Fruit fly (Drosophila melanogaster) whole organism, embryonic: ENCODE data around the gene Tengl3.

Experiments
- CG10565 ChIP-seq: fragments of 200-800 bp; sonication (Bioruptor generic); optimal IDR thresholded peaks from 3 replicates; lab custom pipeline; 2016; ENCODE audit warnings: missing biosample characterization, mild to moderate bottlenecking, missing genetic modification characterization
- CG11085 ChIP-seq: fragments of 200-800 bp; sonication (Bioruptor generic); IDR thresholded peaks from 2 replicates; pipeline ENCODE4 v1.3.6; 2022; ENCODE audit warnings: missing biosample characterization, missing genetic modification characterization
- CG12155 ChIP-seq: fragments of 200-800 bp; sonication (Bioruptor generic); optimal IDR thresholded peaks from 3 replicates; lab custom pipeline; 2016; ENCODE audit warnings: missing biosample characterization, missing genetic modification characterization
- CG16863 ChIP-seq: fragments of 200-800 bp; sonication (Bioruptor generic); optimal IDR thresholded peaks from 3 replicates; lab custom pipeline; 2016; ENCODE audit warnings: missing biosample characterization, missing genetic modification characterization
- CG17829 ChIP-seq: fragments of 200-800 bp; optimal IDR thresholded peaks from 2 replicates; lab custom pipeline; 2019; ENCODE audit warnings: missing biosample characterization, mild to moderate bottlenecking, missing genetic modification characterization, moderate library complexity
- CG1832 ChIP-seq: fragments of 200-800 bp; sonication (Bioruptor generic); optimal IDR thresholded peaks from 2 replicates; lab custom pipeline; 2017; ENCODE audit warnings: missing biosample characterization, mild to moderate bottlenecking, missing genetic modification characterization, inconsistent platforms
- CG30020 ChIP-seq: fragments of 200-800 bp; optimal IDR thresholded peaks from 2 replicates; lab custom pipeline; 2019; ENCODE audit warnings: missing biosample characterization, mild to moderate bottlenecking, missing genetic modification characterization, moderate library complexity
- CG31441 ChIP-seq: fragments of 200-800 bp; sonication (Bioruptor generic); IDR thresholded peaks from 2 replicates; pipeline ENCODE4 v1.3.6; 2022; ENCODE audit warnings: missing biosample characterization, missing genetic modification characterization
- CG4617 ChIP-seq: fragments of 200-800 bp; sonication (Bioruptor generic); optimal IDR thresholded peaks from 3 replicates; lab custom pipeline; 2016; ENCODE audit warnings: missing biosample characterization, missing genetic modification characterization, borderline replicate concordance
- CG9215 ChIP-seq: fragments of 200-800 bp; sonication (Bioruptor generic); IDR thresholded peaks from 2 replicates; pipeline ENCODE4 v1.3.6; 2022; ENCODE audit warnings: missing biosample characterization, missing genetic modification characterization
- CG9876 ChIP-seq: fragments of 200-800 bp; sonication (Bioruptor generic); optimal IDR thresholded peaks from 2 replicates; lab custom pipeline; 2016; ENCODE audit warnings: missing biosample characterization, missing genetic modification characterization
- TFAM ChIP-seq: fragments of 200-800 bp; sonication (Bioruptor generic); optimal IDR thresholded peaks from 2 replicates; lab custom pipeline; 2017; ENCODE audit warnings: missing biosample characterization, missing genetic modification characterization, inconsistent platforms
- cwo ChIP-seq: fragments of 200-800 bp; sonication (Bioruptor generic); optimal IDR thresholded peaks from 3 replicates; lab custom pipeline; 2017; ENCODE audit warnings: missing biosample characterization, missing genetic modification characterization, mild to moderate bottlenecking, moderate library complexity, missing genetic modification reagents
- eve ChIP-seq, 2 experiments: fragments of >200 bp; optimal IDR thresholded peaks; 2 replicates each; lab custom pipeline; 2017; ENCODE audit warnings: missing biosample characterization in 2 of 2, missing genetic modification characterization in 2 of 2
- ftz-f1 ChIP-seq: fragments of 200-800 bp; sonication (Bioruptor generic); optimal IDR thresholded peaks from 2 replicates; lab custom pipeline; 2016; ENCODE audit warnings: missing biosample characterization, missing genetic modification characterization
- repo ChIP-seq: fragments of 200-800 bp; sonication (Bioruptor generic); optimal IDR thresholded peaks from 2 replicates; lab custom pipeline; 2016; ENCODE audit warnings: missing biosample characterization, missing genetic modification characterization
- sens ChIP-seq: fragments of 200-800 bp; sonication (Bioruptor generic); peaks from one replicate; lab custom pipeline; 2016; ENCODE audit warnings: missing biosample characterization, missing genetic modification characterization
- sr ChIP-seq: fragments of 200-800 bp; sonication (Bioruptor generic); IDR thresholded peaks from 3 replicates; pipeline ENCODE4 v1.3.6; 2022; ENCODE audit warnings: missing biosample characterization, missing genetic modification characterization

Tengl3 gene

DNA sequence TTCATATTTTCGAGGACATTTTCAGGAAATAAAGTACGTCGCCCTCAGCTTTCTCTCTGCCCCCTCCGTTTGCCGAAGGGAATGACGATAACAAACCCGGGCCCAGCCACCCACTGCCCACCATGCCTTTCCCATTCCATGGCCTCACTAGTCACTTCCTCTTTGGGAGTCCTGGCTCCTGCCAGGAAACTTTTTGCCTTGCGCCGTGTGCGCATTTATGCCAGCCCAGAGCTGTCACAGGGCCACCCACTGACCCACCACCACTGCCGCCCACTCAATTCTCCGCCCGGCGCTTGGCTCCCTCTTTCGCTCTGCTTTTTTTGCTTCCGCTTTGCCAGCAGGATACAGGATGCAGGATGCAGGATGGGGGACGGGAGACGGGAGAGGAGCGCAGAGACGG is 50.6 kb downstream of the Tengl3 start (continued):
- no peak for TF ChIP-seq CG11085 (GFP tag; lab: Robert Waterston, UW)
- TF ChIP-seq eve (GFP tag; optimal IDR thresholded peaks at IDR 0.05; lab: Kevin White, UChicago) = peak in 1 of 2 experiments; percentile 37
- no peak for TF ChIP-seq CG31441 (GFP tag; lab: Robert Waterston, UW)
- no peak for TF ChIP-seq sens (GFP tag; lab: Kevin White, UChicago)
- no peak for TF ChIP-seq CG9215
- no peak for TF ChIP-seq CG17829 (tag; lab: Kevin White, UChicago)
- no peak for TF ChIP-seq CG1832
- TF ChIP-seq cwo (GFP tag; lab: Kevin White, UChicago) = no peak
- no peak for TF ChIP-seq repo (GFP tag; lab: Kevin White, UChicago)
- TF ChIP-seq CG12155 = no peak
- no peak for TF ChIP-seq CG4617
- no peak for TF ChIP-seq sr
- TF ChIP-seq CG9876 = no peak
- TF ChIP-seq CG10565 (GFP tag; lab: Kevin White, UChicago) = no peak
- TF ChIP-seq CG16863 (GFP tag; lab: Kevin White, UChicago) = no peak
- no peak for TF ChIP-seq TFAM (GFP tag; lab: Kevin White, UChicago)
- TF ChIP-seq CG30020 (tag; lab: Kevin White, UChicago) = no peak
- TF ChIP-seq ftz-f1 (GFP tag; lab: Kevin White, UChicago) = no peak
